Worm (Caenorhabditis elegans): ENCODE measurements around the gene C01G12.16.

DNA sequence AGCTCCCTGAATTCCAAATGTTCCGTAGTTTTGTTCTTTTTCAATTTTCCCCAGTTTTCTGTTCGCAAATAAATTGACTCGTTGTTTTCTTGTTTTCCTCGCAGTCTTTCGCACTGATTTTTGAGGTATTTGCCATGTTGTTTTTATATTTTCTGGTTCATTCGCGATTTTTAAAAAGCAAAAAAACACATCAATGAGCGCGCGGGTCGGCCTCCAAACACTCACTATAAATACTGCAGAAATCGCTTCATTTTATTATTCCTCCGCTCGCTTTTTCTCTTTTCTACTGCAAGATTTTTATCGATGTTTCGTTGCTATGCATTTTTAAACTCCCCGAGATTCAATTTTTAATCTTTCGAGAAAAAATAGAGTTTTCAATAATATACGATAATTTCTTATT is 8.2 kb upstream of the C01G12.16 start:
- TF ChIP-seq ama-1 (optimal IDR thresholded peaks at IDR 0.05) = no peak
- TF ChIP-seq ztf-1 (GFP tag; conservative IDR thresholded peaks at IDR 0.05) = no peak
- TF ChIP-seq nhr-11 (tag; optimal IDR thresholded peaks at IDR 0.05) = no peak
- TF ChIP-seq F13H6.1 (tag; optimal IDR thresholded peaks at IDR 0.05) = no peak
- TF ChIP-seq ceh-82 (tag; optimal IDR thresholded peaks at IDR 0.05) = no peak
- no peak for TF ChIP-seq lin-13 (GFP tag; optimal IDR thresholded peaks at IDR 0.05)
- TF ChIP-seq ZK546.5 (tag; optimal IDR thresholded peaks at IDR 0.05) = no peak
